Worm (Caenorhabditis elegans) whole organism, L4 larva: ENCODE results near the gene magi-1.

Experiments
- F26F4.8 ChIP-seq: fragments of 200-800 bp; sonication (Bioruptor generic); conservative IDR thresholded peaks from 2 replicates; pipeline ENCODE4 v1.3.6; 2022; ENCODE audit warnings: missing genetic modification characterization, missing compliant biosample characterization
- ama-1 ChIP-seq: fragments of 150-350 bp; optimal IDR thresholded peaks from 2 replicates; lab custom pipeline; 2014; ENCODE audit warnings: inconsistent platforms, mixed read lengths
- daf-12 ChIP-seq: fragments of 150-350 bp; optimal IDR thresholded peaks from 2 replicates; lab custom pipeline; 2014; ENCODE audit warnings: missing biosample characterization, missing genetic modification reagents, missing genetic modification characterization
- dmd-9 ChIP-seq: fragments of 200-800 bp; sonication (Bioruptor generic); IDR thresholded peaks from 2 replicates; pipeline ENCODE4 v1.3.6; 2022; ENCODE audit warnings: missing genetic modification reagents, missing genetic modification characterization, missing compliant biosample characterization
- dpl-1 ChIP-seq: fragments of 150-350 bp; optimal IDR thresholded peaks from 2 replicates; lab custom pipeline; 2014; ENCODE audit warnings: missing biosample characterization, missing genetic modification reagents, missing genetic modification characterization
- egl-27 ChIP-seq: sonication (generic microtip); optimal IDR thresholded peaks from 3 replicates; lab custom pipeline; 2017; ENCODE audit warnings: missing biosample characterization, missing genetic modification reagents, missing genetic modification characterization
- pha-4 ChIP-seq, 2 experiments: fragments of 150-350 bp in 1 of 2; fragments of 200-800 bp in 1 of 2; sonication (Bioruptor generic) in 1 of 2; IDR thresholded peaks in 1 of 2; optimal IDR thresholded peaks in 1 of 2; 2 replicates each; pipeline versions ENCODE4 v1.3.6 to Lab custom; 2014 to 2022; ENCODE audit warnings: missing genetic modification characterization in 2 of 2, missing genetic modification reagents in 2 of 2, missing biosample characterization in 1 of 2, missing compliant biosample characterization in 1 of 2
- pqm-1 ChIP-seq: sonication (generic microtip); optimal IDR thresholded peaks from 2 replicates; lab custom pipeline; 2017; ENCODE audit warnings: missing biosample characterization, missing genetic modification characterization
- skn-1 ChIP-seq: fragments of 150-350 bp; optimal IDR thresholded peaks from 2 replicates; lab custom pipeline; 2014; ENCODE audit warnings: missing biosample characterization, missing genetic modification characterization

DNA sequence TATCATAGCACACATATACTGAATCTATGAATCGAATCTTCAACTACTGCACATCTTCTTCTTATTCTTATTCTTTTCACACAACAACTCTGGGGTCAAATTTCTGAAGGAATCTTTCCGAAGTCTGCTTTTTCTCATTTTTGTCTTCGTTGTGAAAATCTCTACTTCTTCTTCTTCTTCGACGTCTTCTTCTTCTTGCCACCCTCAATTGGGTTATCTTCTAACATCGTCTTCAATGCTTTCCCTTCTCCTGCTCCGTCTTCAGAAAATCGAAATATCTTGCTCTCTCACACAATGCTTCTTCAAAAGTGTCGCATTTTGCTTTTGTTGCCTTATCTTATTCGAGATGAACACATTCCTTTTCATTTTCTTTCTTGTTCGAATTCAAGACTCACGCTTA, 8.4 kb downstream of the magi-1 start:
- no peak for TF ChIP-seq egl-27 (tag; lab: Kevin White, UChicago)
- no peak for TF ChIP-seq ama-1 (lab: Kevin White, UChicago)
- no peak for TF ChIP-seq skn-1 (tag; lab: Kevin White, UChicago)
- TF ChIP-seq F26F4.8 (GFP tag; lab: Robert Waterston, UW): no peak
- TF ChIP-seq daf-12 (tag; lab: Kevin White, UChicago): no peak
- TF ChIP-seq dpl-1 (GFP tag; lab: Kevin White, UChicago): no peak
- TF ChIP-seq dmd-9 (GFP tag; lab: Robert Waterston, UW): no peak
- no peak for TF ChIP-seq pha-4 (GFP tag; IDR thresholded peaks at IDR 0.05; lab: Robert Waterston, UW)
- TF ChIP-seq pha-4 (tag; optimal IDR thresholded peaks at IDR 0.05; lab: Kevin White, UChicago): no peak
- no peak for TF ChIP-seq pqm-1 (tag; lab: Kevin White, UChicago)
